Worm (Caenorhabditis elegans) whole organism, L3 larva: ENCODE data around the gene Y40H7A.11.

ENCODE experiments used
- hmg-11 ChIP-seq: sonication (generic microtip); optimal IDR thresholded peaks from 2 replicates; lab custom pipeline; 2016; ENCODE audit warnings: missing genetic modification characterization, missing compliant biosample characterization
- ztf-11 ChIP-seq: fragments of 150-350 bp; optimal IDR thresholded peaks from 2 replicates; lab custom pipeline; 2014; ENCODE audit warnings: missing biosample characterization, missing genetic modification characterization

DNA sequence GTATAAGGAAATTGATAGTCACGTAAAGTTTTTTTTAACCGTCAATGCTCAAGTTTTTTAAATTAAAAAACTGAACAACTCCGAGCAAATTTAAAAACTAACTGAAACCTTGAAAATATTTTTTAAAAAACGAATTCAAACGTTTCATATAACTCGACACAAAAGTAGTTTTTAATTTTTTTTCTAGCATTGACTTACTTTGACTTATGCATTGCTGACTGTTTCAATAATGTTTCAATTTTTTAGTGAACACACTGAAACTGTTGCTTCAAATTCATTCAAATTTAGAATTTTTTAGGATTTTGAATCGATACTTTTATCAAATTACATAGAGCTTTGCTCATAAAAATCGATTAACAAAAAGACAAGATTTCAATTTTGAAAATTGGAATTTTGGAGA is 9.7 kb downstream of the Y40H7A.11 start:
- TF ChIP-seq hmg-11 (tag; lab: Kevin White, UChicago) (no peak), ztf-11 (tag; lab: Kevin White, UChicago) (no peak)
